Fruit fly (Drosophila melanogaster) whole organism: ENCODE data around the gene CG7382.

Source experiments
- CG8478 ChIP-seq: fragments of >200 bp; optimal IDR thresholded peaks from 2 replicates; lab custom pipeline; 2018; ENCODE audit warnings: inconsistent platforms
- Dll ChIP-seq: fragments of >200 bp; optimal IDR thresholded peaks from 2 replicates; lab custom pipeline; 2017
- EcR ChIP-seq, 2 experiments: fragments of >200 bp; optimal IDR thresholded peaks; 2 replicates each; lab custom pipeline; 2017; ENCODE audit warnings: missing biosample characterization in 2 of 2, missing genetic modification characterization in 2 of 2, missing genetic modification reagents in 2 of 2
- pan ChIP-seq: fragments of >200 bp; optimal IDR thresholded peaks from 2 replicates; lab custom pipeline; 2017
- psq ChIP-seq: fragments of >200 bp; optimal IDR thresholded peaks from 2 replicates; lab custom pipeline; 2017
- usp ChIP-seq: fragments of >200 bp; optimal IDR thresholded peaks from 2 replicates; lab custom pipeline; 2017; ENCODE audit warnings: missing biosample characterization, missing genetic modification characterization, mixed read lengths

The CG7382 gene

DNA sequence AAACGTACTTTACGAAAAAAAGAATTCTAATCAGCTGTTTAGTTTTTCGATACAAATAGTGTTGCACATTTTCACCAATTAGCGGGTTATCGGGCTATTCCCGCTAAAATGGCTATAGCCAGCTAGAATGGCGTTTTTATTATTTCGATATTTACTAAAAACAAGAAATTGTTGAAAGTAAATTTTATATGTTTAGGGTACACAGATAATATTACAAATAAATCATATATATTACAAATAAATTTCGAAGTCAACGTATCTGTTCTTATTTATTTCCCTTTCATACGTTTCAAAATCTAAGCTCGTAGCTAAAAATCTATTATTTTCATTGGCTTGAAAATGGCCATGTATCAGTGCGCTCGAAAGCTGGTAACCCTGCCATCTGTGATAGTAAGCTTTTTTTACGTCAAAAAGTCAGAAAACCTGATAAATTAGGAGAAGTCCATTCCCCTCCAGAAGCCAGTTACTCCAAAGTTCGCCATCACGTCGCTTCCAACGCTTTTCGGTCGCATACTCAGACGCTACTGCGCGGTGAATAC lies at the start of gene CG7382, which contains the start of gene cl:
CG7382 (minus strand) TSS at position 51 of the 539 bp plus-strand sequence.
cl (plus strand) TSS at position 290 of the 539 bp plus-strand sequence.
- TF ChIP-seq pan (lab: Kevin White, UChicago) (no peak), Dll (no peak), CG8478 (lab: Kevin White, UChicago) (no peak), psq (lab: Kevin White, UChicago) (no peak), EcR (GFP tag; optimal IDR thresholded peaks at IDR 0.05; lab: Kevin White, UChicago) (no peak), usp (GFP tag; lab: Kevin White, UChicago) (no peak)

DNA sequence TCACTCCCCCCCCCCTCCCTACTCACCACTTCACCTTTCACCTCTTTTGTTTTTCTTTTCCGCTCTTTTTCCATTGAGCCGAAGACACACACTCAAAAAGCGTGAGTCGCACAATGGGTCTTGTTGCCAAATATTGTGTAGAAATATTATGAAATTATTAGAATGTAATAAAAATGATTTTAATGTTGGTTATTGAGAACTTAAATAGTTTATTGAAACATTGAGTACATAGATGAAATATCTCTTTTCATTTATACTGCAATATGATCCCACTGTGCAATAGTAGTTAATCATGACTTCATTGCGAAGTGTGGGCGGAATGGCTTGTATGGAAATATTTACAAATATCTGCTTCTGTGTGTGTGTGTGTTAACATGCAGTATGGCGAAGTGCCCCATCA lies 47.4 kb upstream of the CG7382 start:
- TF ChIP-seq pan (lab: Kevin White, UChicago) = no peak
- TF ChIP-seq EcR (GFP tag; optimal IDR thresholded peaks at IDR 0.05; lab: Kevin White, UChicago) = no peak
- no peak for TF ChIP-seq usp (GFP tag; lab: Kevin White, UChicago)
- no peak for TF ChIP-seq psq (lab: Kevin White, UChicago)
- TF ChIP-seq CG8478 (lab: Kevin White, UChicago) = no peak
- no peak for TF ChIP-seq Dll

DNA sequence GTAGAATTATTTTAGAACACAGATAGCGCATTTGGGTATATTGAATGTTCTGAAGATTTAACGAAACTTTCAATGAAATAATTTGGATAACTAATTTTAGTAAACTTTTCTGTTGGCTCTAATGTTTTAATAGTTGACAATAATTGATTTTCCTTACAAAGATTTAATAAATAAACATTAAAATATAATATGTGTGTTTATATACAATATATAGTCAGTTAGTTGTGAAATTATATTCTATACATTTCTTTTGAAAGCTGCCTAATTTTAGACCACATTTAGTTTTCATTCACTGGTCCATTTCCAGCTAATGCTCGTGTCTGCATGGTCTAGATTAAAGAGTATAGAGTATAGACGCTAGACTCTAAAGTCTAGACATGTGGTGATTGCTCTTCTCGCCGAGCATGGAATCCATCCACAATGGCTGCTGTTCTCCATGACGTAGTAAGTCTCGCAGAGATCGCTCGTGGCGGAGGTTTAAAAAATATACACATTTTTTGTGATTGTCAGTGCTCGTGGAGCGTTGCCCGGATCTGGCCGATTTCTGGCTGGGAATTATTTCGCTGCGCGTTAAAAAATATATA lies 39.2 kb upstream of the CG7382 start, which contains the start of gene GluRIIB:
GluRIIB (plus strand) TSS at position 534 of the 584 bp plus-strand sequence.
- no peak for TF ChIP-seq usp (GFP tag; lab: Kevin White, UChicago)

DNA sequence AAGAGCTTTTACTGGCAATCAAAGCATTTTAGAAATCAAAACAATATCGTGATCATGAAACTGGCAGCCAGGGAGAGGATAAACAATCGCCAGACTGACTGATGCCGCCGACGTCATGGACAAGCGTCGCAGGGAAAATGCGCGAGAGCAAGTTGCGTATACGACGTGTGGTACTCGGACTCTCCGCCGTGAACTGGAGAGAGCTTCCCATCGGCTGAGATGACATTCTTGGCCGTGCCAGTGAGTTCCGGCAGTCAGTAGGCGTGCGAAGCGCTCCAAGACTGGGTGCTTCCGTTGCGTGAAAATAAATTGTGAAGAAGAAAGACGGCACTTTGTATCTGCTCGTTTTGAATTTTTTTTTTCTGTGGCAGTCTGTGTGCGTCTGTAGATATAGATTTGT lies 35.1 kb upstream of the CG7382 start, which contains the start of gene GluRIIA:
GluRIIA (plus strand) TSS at position 255 of the 400 bp plus-strand sequence.
- TF ChIP-seq CG8478 (lab: Kevin White, UChicago) (no peak), psq (lab: Kevin White, UChicago) (no peak), pan (lab: Kevin White, UChicago) (no peak), Dll (no peak), EcR (GFP tag; optimal IDR thresholded peaks at IDR 0.05; lab: Kevin White, UChicago) (no peak), usp (GFP tag; lab: Kevin White, UChicago) (no peak)

DNA sequence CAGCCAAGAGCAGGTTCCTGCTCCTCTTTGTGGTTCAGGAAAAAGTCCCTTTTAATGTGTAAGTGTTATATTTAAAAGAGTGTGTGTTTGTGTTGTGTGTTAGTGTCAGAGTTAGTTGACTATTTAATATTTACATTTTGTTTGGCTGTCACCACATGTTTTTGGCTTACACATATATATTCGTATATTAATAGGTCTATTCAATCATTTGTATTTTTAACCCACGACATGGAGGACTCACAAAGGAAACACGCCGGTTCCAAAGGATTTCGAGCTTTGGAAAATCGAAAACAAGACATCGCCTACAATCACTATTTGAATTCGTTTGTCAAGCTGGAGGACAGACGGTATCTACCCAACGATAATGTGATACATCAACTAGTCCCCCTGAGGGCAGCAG lies 34.1 kb upstream of the CG7382 start, which contains the start of the genes CG14013 and CG14017:
CG14013 (minus strand) TSS at position 101 of the 400 bp plus-strand sequence.
CG14017 (plus strand) TSS at position 148 of the 400 bp plus-strand sequence.
- no peak for TF ChIP-seq EcR (GFP tag; optimal IDR thresholded peaks at IDR 0.05; lab: Kevin White, UChicago)
- no peak for TF ChIP-seq Dll
- no peak for TF ChIP-seq CG8478 (lab: Kevin White, UChicago)
- TF ChIP-seq usp (GFP tag; lab: Kevin White, UChicago) = no peak

DNA sequence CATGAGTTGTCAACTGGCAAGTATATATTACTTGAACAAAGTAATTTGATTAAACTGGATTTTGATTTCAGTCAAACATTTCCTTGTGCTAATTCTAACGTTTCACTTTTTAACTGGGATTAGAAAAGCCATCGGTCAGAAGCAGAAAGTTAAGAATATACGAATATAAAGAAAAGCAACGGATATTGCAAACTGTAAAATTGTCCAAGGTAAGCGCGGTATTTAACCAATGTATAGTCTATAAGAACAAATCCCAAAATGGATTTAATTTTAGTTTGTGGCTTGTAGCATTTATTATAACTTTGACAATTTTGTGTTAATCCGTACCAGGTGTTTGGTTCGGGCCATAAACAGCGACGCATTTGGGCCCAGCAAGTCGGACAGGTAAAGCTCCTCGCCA lies 31.8 kb upstream of the CG7382 start, which contains the start of gene CG18269:
CG18269 (plus strand) TSS at position 301 of the 400 bp plus-strand sequence.
- TF ChIP-seq psq (lab: Kevin White, UChicago) = no peak
- TF ChIP-seq pan (lab: Kevin White, UChicago) = no peak
- TF ChIP-seq usp (GFP tag; lab: Kevin White, UChicago) = no peak
- no peak for TF ChIP-seq CG8478 (lab: Kevin White, UChicago)
- no peak for TF ChIP-seq Dll
- TF ChIP-seq EcR (GFP tag; optimal IDR thresholded peaks at IDR 0.05; lab: Kevin White, UChicago) = no peak

DNA sequence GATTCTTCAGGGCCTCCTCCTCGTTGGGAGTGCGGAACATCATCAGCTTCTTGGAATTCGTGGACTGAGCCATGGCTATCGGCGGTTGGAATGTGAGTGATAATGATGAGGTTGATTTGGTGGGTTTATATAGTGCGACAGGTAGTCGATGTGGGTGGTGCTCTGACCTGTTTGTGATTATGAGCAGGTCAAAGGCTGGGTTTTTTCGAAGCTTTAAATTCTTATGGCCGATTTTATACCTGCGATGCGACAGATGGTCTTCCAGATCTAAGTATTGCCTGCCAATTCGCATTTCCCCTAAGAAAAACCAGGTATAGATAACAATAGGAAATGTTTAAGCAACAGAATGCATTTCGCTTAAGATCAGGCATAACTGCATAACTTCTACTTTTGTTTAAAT lies 31.0 kb upstream of the CG7382 start, which contains the start of gene CG14014:
CG14014 (minus strand) TSS at position 101 of the 400 bp plus-strand sequence.
- no peak for TF ChIP-seq usp (GFP tag; lab: Kevin White, UChicago)
- TF ChIP-seq psq (lab: Kevin White, UChicago) = no peak
- no peak for TF ChIP-seq CG8478 (lab: Kevin White, UChicago)
- TF ChIP-seq Dll = no peak
- no peak for TF ChIP-seq EcR (GFP tag; optimal IDR thresholded peaks at IDR 0.05; lab: Kevin White, UChicago)
- TF ChIP-seq pan (lab: Kevin White, UChicago) = no peak

DNA sequence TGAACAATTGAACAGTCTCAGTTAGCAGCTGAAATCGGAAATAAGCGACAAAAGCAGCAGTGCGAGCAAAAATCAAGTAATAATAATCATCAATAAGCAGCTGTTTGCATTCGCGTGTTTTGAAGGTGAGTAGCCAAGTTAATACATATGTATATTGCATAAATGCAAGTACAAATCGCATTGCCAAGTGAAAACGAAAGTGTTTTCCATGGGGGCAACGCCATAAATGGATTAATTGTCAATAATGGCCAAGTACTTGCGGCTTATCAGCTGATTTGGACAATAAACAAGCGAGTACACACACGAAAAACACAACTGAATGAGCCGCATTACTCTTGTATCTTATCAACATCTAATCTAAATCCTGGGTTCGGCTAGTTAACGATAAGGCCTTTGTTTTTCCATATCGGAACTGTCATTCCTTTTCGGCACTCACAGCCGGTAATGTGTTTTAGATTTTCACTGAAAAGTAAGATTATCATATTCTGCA lies 27.6 kb upstream of the CG7382 start:
- TF ChIP-seq EcR (GFP tag; optimal IDR thresholded peaks at IDR 0.05; lab: Kevin White, UChicago) (no peak), usp (GFP tag; lab: Kevin White, UChicago) (no peak), pan (lab: Kevin White, UChicago) (no peak), psq (lab: Kevin White, UChicago) (no peak), CG8478 (lab: Kevin White, UChicago) (no peak), Dll (no peak)

DNA sequence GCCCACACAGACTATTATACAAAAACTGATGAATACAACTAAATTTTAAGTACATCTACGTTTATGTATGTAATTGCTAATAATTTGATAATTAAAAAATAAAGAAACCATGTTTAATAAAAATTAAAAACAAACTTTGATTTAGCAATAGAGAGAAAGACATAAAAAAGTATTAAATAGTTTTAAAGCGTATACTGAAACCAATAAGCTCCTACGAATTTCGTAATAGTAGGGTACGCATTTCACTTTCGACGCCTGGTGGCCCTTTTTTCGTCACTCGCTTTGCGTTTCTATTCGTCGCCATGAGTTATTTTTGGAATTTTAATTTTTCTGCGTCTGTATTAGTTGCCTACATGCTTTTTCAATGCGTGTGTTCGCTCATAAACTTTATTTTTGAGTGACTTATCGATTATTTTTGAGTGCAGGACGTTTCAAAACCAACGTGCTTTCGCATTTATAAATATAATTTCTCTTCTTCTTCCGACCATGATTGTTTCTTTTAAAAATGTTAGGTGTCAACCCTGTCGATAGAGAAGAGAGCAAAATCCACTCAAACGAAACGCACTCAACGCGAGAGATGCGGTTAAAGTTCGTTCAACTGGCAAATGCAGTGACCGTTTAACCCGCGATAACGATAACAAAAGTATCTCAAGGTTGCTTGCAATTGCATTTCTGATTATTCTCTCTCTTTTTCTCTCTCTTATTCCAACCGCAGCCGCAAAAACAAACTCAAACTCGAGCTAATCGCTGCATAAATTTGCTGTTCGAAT lies 27.0 kb upstream of the CG7382 start, which contains the start of gene Oscillin:
Oscillin (plus strand) TSS at position 569 of the 770 bp plus-strand sequence.
- TF ChIP-seq EcR (GFP tag; optimal IDR thresholded peaks at IDR 0.05; lab: Kevin White, UChicago) (no peak), pan (lab: Kevin White, UChicago) (no peak), Dll (no peak), usp (GFP tag; lab: Kevin White, UChicago) (no peak), CG8478 (lab: Kevin White, UChicago) (no peak)

DNA sequence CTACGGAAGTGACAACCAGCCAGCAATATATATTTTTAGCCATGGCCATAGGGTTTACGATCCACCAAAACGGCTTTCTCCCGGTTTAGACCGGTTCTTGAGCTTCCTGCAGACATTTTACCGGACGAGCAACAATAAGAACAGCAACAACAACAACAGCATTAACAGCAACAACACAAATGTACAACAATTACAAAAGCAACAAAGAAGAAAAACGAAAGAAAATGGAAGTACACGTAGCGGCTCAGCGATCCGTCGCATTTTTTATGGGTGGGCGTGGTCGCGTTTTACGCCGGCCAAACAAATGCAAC lies 26.5 kb upstream of the CG7382 start:
- TF ChIP-seq CG8478 (lab: Kevin White, UChicago) (no peak), EcR (GFP tag; optimal IDR thresholded peaks at IDR 0.05; lab: Kevin White, UChicago) (no peak), usp (GFP tag; lab: Kevin White, UChicago) (no peak), pan (lab: Kevin White, UChicago) (no peak), psq (lab: Kevin White, UChicago) (no peak), Dll (no peak)

DNA sequence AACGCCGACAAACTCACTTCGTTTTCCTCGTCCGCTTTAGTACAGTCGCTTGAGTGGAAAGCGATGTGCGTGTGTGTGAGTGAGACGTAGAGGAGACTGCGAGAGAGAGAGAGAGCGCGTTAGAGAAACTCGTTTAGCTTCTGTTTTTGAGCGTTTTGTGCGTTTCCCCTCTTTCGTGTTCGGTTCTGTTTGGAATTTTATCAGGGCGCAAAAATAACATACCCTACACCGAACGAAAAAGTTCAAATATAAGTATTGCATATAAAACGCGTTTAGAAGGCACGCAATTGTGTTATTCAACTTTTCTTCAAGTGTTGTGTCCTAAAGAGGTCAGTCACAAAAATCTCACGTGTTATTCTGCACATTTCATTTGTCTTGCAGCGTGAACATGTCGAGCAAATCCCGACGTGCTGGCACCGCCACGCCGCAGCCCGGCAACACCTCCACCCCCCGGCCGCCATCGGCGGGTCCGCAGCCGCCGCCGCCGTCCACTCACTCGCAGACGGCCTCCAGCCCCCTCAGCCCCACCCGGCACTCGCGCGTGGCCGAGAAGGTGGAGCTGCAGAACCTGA lies 23.3 kb upstream of the CG7382 start:
- TF ChIP-seq usp (GFP tag; lab: Kevin White, UChicago) (no peak), Dll (no peak), EcR (GFP tag; optimal IDR thresholded peaks at IDR 0.05; lab: Kevin White, UChicago) (no peak), psq (lab: Kevin White, UChicago) (no peak), pan (lab: Kevin White, UChicago) (no peak)
